Fruit fly (Drosophila melanogaster) whole organism, wandering third instar larva: ENCODE results near the gene Tdh.

ENCODE experiments used
- Abd-B ChIP-seq: fragments of >200 bp; optimal IDR thresholded peaks from 2 replicates; lab custom pipeline; 2017; ENCODE audit warnings: missing biosample characterization, missing genetic modification characterization
- CG9705 ChIP-seq: fragments of 200-800 bp; sonication (Bioruptor generic); optimal IDR thresholded peaks from 2 replicates; lab custom pipeline; 2018; ENCODE audit warnings: missing biosample characterization, mild to moderate bottlenecking, missing genetic modification characterization
- OdsH ChIP-seq: fragments of 200-800 bp; sonication (Bioruptor generic); optimal IDR thresholded peaks from 2 replicates; lab custom pipeline; 2016; ENCODE audit warnings: missing biosample characterization, mild to moderate bottlenecking, missing genetic modification characterization
- usp ChIP-seq: fragments of >200 bp; optimal IDR thresholded peaks from 2 replicates; lab custom pipeline; 2017; ENCODE audit warnings: missing biosample characterization, missing genetic modification characterization

DNA sequence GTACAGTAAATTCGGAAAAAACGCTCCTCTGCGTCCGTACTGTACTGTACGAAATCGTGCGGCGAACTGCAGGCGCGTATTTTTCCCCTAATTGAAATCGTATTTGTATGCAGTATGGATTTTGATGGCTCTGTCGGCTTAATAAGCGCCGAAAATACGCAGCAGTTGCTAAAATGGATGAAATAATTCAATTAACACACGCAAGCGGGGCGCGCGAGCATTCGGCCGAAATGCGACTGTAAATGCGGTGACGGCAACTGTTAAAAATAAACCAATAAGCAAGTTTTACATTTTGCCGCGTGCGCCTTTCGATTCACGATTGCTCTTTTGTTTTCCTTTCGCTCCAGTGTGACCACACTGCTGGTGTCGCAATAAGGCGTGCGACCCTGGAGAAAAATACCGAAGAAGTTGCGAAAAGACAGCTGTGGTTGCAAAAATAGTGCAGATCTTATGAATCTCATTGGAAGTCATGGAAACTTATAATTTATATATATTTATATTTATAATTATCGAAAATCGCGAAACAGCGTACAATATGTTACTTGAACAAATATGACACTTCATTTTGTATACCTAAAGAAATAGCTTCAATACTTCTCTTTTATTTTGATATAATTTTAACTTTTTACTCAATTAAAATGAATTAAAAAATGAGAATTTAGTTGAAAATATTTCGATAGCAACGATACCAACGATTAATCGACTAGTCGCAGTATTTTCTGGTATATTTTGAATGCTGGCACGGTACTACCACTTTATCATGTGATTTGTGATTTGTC is 6.5 kb downstream of the Tdh start, which contains the start of the genes CG32428 and CG5969:
- TF ChIP-seq OdsH (peak; percentile 18), usp (GFP tag; lab: Kevin White, UChicago) (no peak), Abd-B (no peak), CG9705 (GFP tag; lab: Kevin White, UChicago) (peak; percentile 39)
